Fruit fly (Drosophila melanogaster): ENCODE data around the gene CG13970.

CG13970 gene

DNA sequence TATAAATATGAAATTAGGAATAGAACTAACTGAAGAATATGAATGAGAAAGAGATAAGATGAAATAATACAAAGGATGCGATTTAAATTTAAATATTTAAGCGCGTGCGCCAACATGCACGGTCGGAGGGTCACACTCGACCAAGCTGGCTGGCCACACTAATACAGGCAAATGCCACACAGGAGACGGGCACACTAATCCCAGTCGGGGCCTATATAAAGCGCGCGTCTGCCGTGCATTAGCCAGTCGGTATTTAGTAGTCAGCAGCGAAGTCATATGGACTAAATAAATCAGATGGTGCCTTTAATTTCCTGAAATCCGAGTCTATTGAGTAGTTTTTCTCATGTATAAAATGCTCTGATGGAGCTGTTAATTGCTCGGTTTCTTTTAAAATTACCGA is 44.4 kb upstream of the CG13970 start (continued):
- TF ChIP-seq gsb-n (tag; optimal IDR thresholded peaks at IDR 0.05): no peak
- TF ChIP-seq D (optimal IDR thresholded peaks at IDR 0.05): no peak
- TF ChIP-seq D (GFP tag; optimal IDR thresholded peaks at IDR 0.05): no peak
- TF ChIP-seq Opbp (GFP tag; IDR thresholded peaks at IDR 0.05; ENCODE audit: partially characterized antibody): peak; percentile 81
- TF ChIP-seq CG3163 (GFP tag; optimal IDR thresholded peaks at IDR 0.05): no peak
- TF ChIP-seq zfh2 (GFP tag; optimal IDR thresholded peaks at IDR 0.05): no peak
- TF ChIP-seq h (optimal IDR thresholded peaks at IDR 0.05): no peak
- no peak for TF ChIP-seq CG10267 (tag; optimal IDR thresholded peaks at IDR 0.05)
- no peak for TF ChIP-seq CG8388 (GFP tag; optimal IDR thresholded peaks at IDR 0.05)
- peak; percentile 86 for TF ChIP-seq ewg (GFP tag; optimal IDR thresholded peaks at IDR 0.05)
- TF ChIP-seq CG8089 (GFP tag; optimal IDR thresholded peaks at IDR 0.05): no peak
- TF ChIP-seq Sox102F (GFP tag; optimal IDR thresholded peaks at IDR 0.05): no peak
- TF ChIP-seq CG12744 (GFP tag; optimal IDR thresholded peaks at IDR 0.05): no peak
- TF ChIP-seq cas (GFP tag; IDR thresholded peaks at IDR 0.05): no peak
- peak; percentile 19 for TF ChIP-seq zen (tag; optimal IDR thresholded peaks at IDR 0.05)
- peak; percentile 28 for TF ChIP-seq Ets97D (GFP tag; optimal IDR thresholded peaks at IDR 0.05)
- TF ChIP-seq CG34376 (GFP tag; optimal IDR thresholded peaks at IDR 0.05): no peak
- TF ChIP-seq pzg (GFP tag; optimal IDR thresholded peaks at IDR 0.05): peak; percentile 82
- peak; percentile 66 for TF ChIP-seq amos (GFP tag; IDR thresholded peaks at IDR 0.05; ENCODE audit: partially characterized antibody)
- TF ChIP-seq CG7963 (GFP tag; IDR thresholded peaks at IDR 0.05; ENCODE audit: partially characterized antibody): 0 out of 3 replicates have a peak, but pooled peaks have one; percentile 37
- TF ChIP-seq eyg (GFP tag; optimal IDR thresholded peaks at IDR 0.05): no peak
- no peak for TF ChIP-seq CG16815 (GFP tag; optimal IDR thresholded peaks at IDR 0.05)
- no peak for TF ChIP-seq hb (GFP tag; IDR thresholded peaks at IDR 0.05; ENCODE audit: partially characterized antibody)
- TF ChIP-seq Rx (GFP tag; IDR thresholded peaks at IDR 0.05): peak; percentile 30; the same call in 1 of the 2 replicates
- TF ChIP-seq tna (GFP tag; IDR thresholded peaks at IDR 0.05; ENCODE audit: partially characterized antibody): peak; percentile 39
- TF ChIP-seq run (tag; optimal IDR thresholded peaks at IDR 0.05): no peak
- no peak for TF ChIP-seq Aef1 (GFP tag; IDR thresholded peaks at IDR 0.05)
- no peak for TF ChIP-seq CG8281 (tag; optimal IDR thresholded peaks at IDR 0.05)
- TF ChIP-seq zen2 (GFP tag; IDR thresholded peaks at IDR 0.05; ENCODE audit: partially characterized antibody): peak; percentile 52; the same call in 2 of the 3 replicates
- TF ChIP-seq Rfx (GFP tag; IDR thresholded peaks at IDR 0.05): peak; percentile 70
- peak; percentile 29; the same call in 1 of the 2 replicates for TF ChIP-seq sens-2 (GFP tag; IDR thresholded peaks at IDR 0.05)
- peak; percentile 21; the same call in 1 of the 2 replicates for TF ChIP-seq CG4730 (GFP tag; IDR thresholded peaks at IDR 0.05)
- no peak for TF ChIP-seq mam (GFP tag; optimal IDR thresholded peaks at IDR 0.05)
- no peak for TF ChIP-seq H15 (GFP tag; IDR thresholded peaks at IDR 0.05)
- TF ChIP-seq abd-A (tag; optimal IDR thresholded peaks at IDR 0.05): no peak
- 0 out of 3 replicates have a peak, but pooled peaks have one; percentile 19 for TF ChIP-seq sr (GFP tag; IDR thresholded peaks at IDR 0.05)
- no peak for TF ChIP-seq nau (GFP tag; optimal IDR thresholded peaks at IDR 0.05)
- peak; percentile 100 for TF ChIP-seq E2f2 (GFP tag; IDR thresholded peaks at IDR 0.05)
- TF ChIP-seq HmgZ (tag; optimal IDR thresholded peaks at IDR 0.05): peak; percentile 27
- no peak for TF ChIP-seq prd (optimal IDR thresholded peaks at IDR 0.05)
- TF ChIP-seq prd (GFP tag; IDR thresholded peaks at IDR 0.05): peak; percentile 46; the same call in 2 of the 3 replicates
- peak; percentile 46 for TF ChIP-seq CG17186 (GFP tag; optimal IDR thresholded peaks at IDR 0.05)
- TF ChIP-seq odd (GFP tag; optimal IDR thresholded peaks at IDR 0.05): no peak
- no peak for TF ChIP-seq wek (GFP tag; optimal IDR thresholded peaks at IDR 0.05)
- TF ChIP-seq sim (GFP tag; IDR thresholded peaks at IDR 0.05): no peak
- TF ChIP-seq peb (GFP tag; IDR thresholded peaks at IDR 0.05): no peak
- peak; percentile 39; the same call in 1 of the 3 replicates for TF ChIP-seq CG16813 (GFP tag; IDR thresholded peaks at IDR 0.05; ENCODE audit: partially characterized antibody)
- no peak for TF ChIP-seq dm (GFP tag; optimal IDR thresholded peaks at IDR 0.05)
- TF ChIP-seq CG6654 (GFP tag; optimal IDR thresholded peaks at IDR 0.05): no peak
- TF ChIP-seq Lhr (GFP tag; optimal IDR thresholded peaks at IDR 0.05): peak; percentile 98
- TF ChIP-seq grn (GFP tag; optimal IDR thresholded peaks at IDR 0.05): no peak

Measured in whole organism, embryonic.